Fruit fly (Drosophila melanogaster): ENCODE results near the gene CG32756.

The CG32756 gene

dm6 chrX:5896809-5897700 is 48.4 kb upstream of the CG32756 start (continued):
- TF ChIP-seq CG5180 (GFP tag; optimal IDR thresholded peaks at IDR 0.05) = no peak
- TF ChIP-seq bab2 (GFP tag; optimal IDR thresholded peaks at IDR 0.05) = peak; percentile 2
- TF ChIP-seq CG18476 (GFP tag; optimal IDR thresholded peaks at IDR 0.05) = no peak
- TF ChIP-seq CG12299 (tag; optimal IDR thresholded peaks at IDR 0.05) = no peak
- 0 out of 2 replicates have a peak, but pooled peaks have one; percentile 14 for TF ChIP-seq E2f2 (GFP tag; IDR thresholded peaks at IDR 0.05)
- TF ChIP-seq CG17829 (tag; optimal IDR thresholded peaks at IDR 0.05) = no peak
- TF ChIP-seq lmd (GFP tag; IDR thresholded peaks at IDR 0.05) = peak; percentile 50
- 0 out of 2 replicates have a peak, but pooled peaks have one; percentile 38 for TF ChIP-seq E2f1 (GFP tag; IDR thresholded peaks at IDR 0.05)
- TF ChIP-seq BtbVII (GFP tag; optimal IDR thresholded peaks at IDR 0.05) = peak; percentile 6
- TF ChIP-seq CG6175 (GFP tag; IDR thresholded peaks at IDR 0.05) = no peak
- TF ChIP-seq Elba2 (GFP tag; optimal IDR thresholded peaks at IDR 0.05) = no peak
- TF ChIP-seq maf-S (GFP tag; optimal IDR thresholded peaks at IDR 0.05) = no peak
- no peak for TF ChIP-seq luna (GFP tag; optimal IDR thresholded peaks at IDR 0.05)
- TF ChIP-seq CG18011 (GFP tag; optimal IDR thresholded peaks at IDR 0.05) = no peak
- peak; percentile 52; the same call in 2 of the 3 replicates for TF ChIP-seq dysf (GFP tag; IDR thresholded peaks at IDR 0.05)
- peak; percentile 22 for TF ChIP-seq unpg (GFP tag; optimal IDR thresholded peaks at IDR 0.05)
- no peak for TF ChIP-seq Nf-YC (tag; optimal IDR thresholded peaks at IDR 0.05)
- no peak for TF ChIP-seq jing (GFP tag; optimal IDR thresholded peaks at IDR 0.05)
- 0 out of 2 replicates have a peak, but pooled peaks have one; percentile 33 for TF ChIP-seq Rx (GFP tag; IDR thresholded peaks at IDR 0.05)
- no peak for TF ChIP-seq btn (GFP tag; optimal IDR thresholded peaks at IDR 0.05)
- no peak for TF ChIP-seq NK7.1 (GFP tag; optimal IDR thresholded peaks at IDR 0.05)
- peak; percentile 75 for TF ChIP-seq Ets65A (GFP tag)
- no peak for TF ChIP-seq dimm (GFP tag; IDR thresholded peaks at IDR 0.05)
- TF ChIP-seq hb (GFP tag; IDR thresholded peaks at IDR 0.05; ENCODE audit: partially characterized antibody) = no peak
- TF ChIP-seq CG4820 (GFP tag; optimal IDR thresholded peaks at IDR 0.05) = no peak
- no peak for TF ChIP-seq CG4707 (GFP tag; optimal IDR thresholded peaks at IDR 0.05)
- no peak for TF ChIP-seq fru (optimal IDR thresholded peaks at IDR 0.05)
- no peak for TF ChIP-seq CG43689 (GFP tag; IDR thresholded peaks at IDR 0.05)
- TF ChIP-seq CG10959 (GFP tag; IDR thresholded peaks at IDR 0.05) = 0 out of 2 replicates have a peak, but pooled peaks have one; percentile 10
- TF ChIP-seq br (optimal IDR thresholded peaks at IDR 0.05) = no peak
- TF ChIP-seq Adf1 (GFP tag; IDR thresholded peaks at IDR 0.05) = no peak
- no peak for TF ChIP-seq HLHmδ (GFP tag; optimal IDR thresholded peaks at IDR 0.05)
- TF ChIP-seq ind (GFP tag; optimal IDR thresholded peaks at IDR 0.05) = peak; percentile 8
- TF ChIP-seq tx (GFP tag; optimal IDR thresholded peaks at IDR 0.05) = no peak
- peak; percentile 35 for TF ChIP-seq CG7839 (tag; optimal IDR thresholded peaks at IDR 0.05)
- no peak for TF ChIP-seq cato (GFP tag; optimal IDR thresholded peaks at IDR 0.05; ENCODE audit: borderline replicate concordance)
- TF ChIP-seq Spps (tag; optimal IDR thresholded peaks at IDR 0.05) = no peak
- TF ChIP-seq CG12155 (GFP tag; optimal IDR thresholded peaks at IDR 0.05) = peak; percentile 13
- TF ChIP-seq kah (GFP tag; optimal IDR thresholded peaks at IDR 0.05) = no peak
- no peak for TF ChIP-seq CG14965 (GFP tag; optimal IDR thresholded peaks at IDR 0.05; ENCODE audit: borderline replicate concordance)
- no peak for TF ChIP-seq exex (tag; optimal IDR thresholded peaks at IDR 0.05)
- TF ChIP-seq Pdp1 (GFP tag; optimal IDR thresholded peaks at IDR 0.05) = no peak
- TF ChIP-seq vnd (GFP tag; IDR thresholded peaks at IDR 0.05; ENCODE audit: partially characterized antibody) = no peak
- TF ChIP-seq p53 (GFP tag; optimal IDR thresholded peaks at IDR 0.05) = peak; percentile 67
- no peak; the same call in 2 of the 3 replicates for TF ChIP-seq z (GFP tag; IDR thresholded peaks at IDR 0.05)
- no peak for TF ChIP-seq chinmo (GFP tag; IDR thresholded peaks at IDR 0.05; ENCODE audit: partially characterized antibody)
- TF ChIP-seq Drgx (GFP tag; IDR thresholded peaks at IDR 0.05) = peak; percentile 53; the same call in 1 of the 2 replicates
- TF ChIP-seq dmrt99B (tag; optimal IDR thresholded peaks at IDR 0.05) = peak; percentile 22
- no peak for TF ChIP-seq CG12942 (GFP tag; optimal IDR thresholded peaks at IDR 0.05)
- no peak for TF ChIP-seq usp (GFP tag; optimal IDR thresholded peaks at IDR 0.05)
